Fruit fly (Drosophila melanogaster) whole organism, adult: ENCODE data around the gene CG12985.

ENCODE experiments used
- bab1 ChIP-seq: fragments of 200-800 bp; sonication (Bioruptor generic); optimal IDR thresholded peaks from 3 replicates; lab custom pipeline; 2019; ENCODE audit warnings: missing biosample characterization, mild to moderate bottlenecking, missing genetic modification characterization, moderate library complexity
- kay ChIP-seq: fragments of 200-800 bp; sonication (Bioruptor generic); peaks from one replicate; lab custom pipeline; 2016; ENCODE audit warnings: missing biosample characterization, missing genetic modification characterization, borderline replicate concordance
- ovo ChIP-seq: fragments of 200-800 bp; sonication (Bioruptor generic); optimal IDR thresholded peaks from 2 replicates; lab custom pipeline; 2016; ENCODE audit warnings: missing biosample characterization, missing genetic modification characterization

CG12985 gene

dm6 chrX:17924034-17924433, 40.5 kb downstream of the CG12985 start:
- TF ChIP-seq bab1 (GFP tag; lab: Kevin White, UChicago), result no peak
- TF ChIP-seq ovo (GFP tag; lab: Kevin White, UChicago), result no peak
- peak; percentile 66 for TF ChIP-seq kay (GFP tag; lab: Kevin White, UChicago)
